Worm (Caenorhabditis elegans) whole organism, mixed stage, embryonic: ENCODE data around the gene B0244.9.

Experiments used
- blmp-1 ChIP-seq: fragments of 150-350 bp; optimal IDR thresholded peaks from 2 replicates; lab custom pipeline; 2014; ENCODE audit warnings: missing biosample characterization, missing genetic modification characterization
- ces-1 ChIP-seq: fragments of 150-350 bp; optimal IDR thresholded peaks from 2 replicates; lab custom pipeline; 2014; ENCODE audit warnings: missing biosample characterization, missing genetic modification reagents, missing genetic modification characterization
- hlh-1 ChIP-seq: fragments of 150-350 bp; optimal IDR thresholded peaks from 2 replicates; lab custom pipeline; 2014; ENCODE audit warnings: missing biosample characterization, missing genetic modification reagents, missing genetic modification characterization
- lin-13 ChIP-seq: fragments of 150-350 bp; optimal IDR thresholded peaks from 2 replicates; lab custom pipeline; 2014; ENCODE audit warnings: missing biosample characterization, missing genetic modification characterization
- nhr-237 ChIP-seq: fragments of 150-350 bp; optimal IDR thresholded peaks from 2 replicates; lab custom pipeline; 2014; ENCODE audit warnings: missing biosample characterization, missing genetic modification characterization
- nhr-28 ChIP-seq: fragments of 150-350 bp; optimal IDR thresholded peaks from 2 replicates; lab custom pipeline; 2014; ENCODE audit warnings: missing biosample characterization, missing genetic modification characterization
- nhr-76 ChIP-seq: sonication (generic microtip); optimal IDR thresholded peaks from 2 replicates; lab custom pipeline; 2017; ENCODE audit warnings: missing biosample characterization, missing genetic modification characterization
- snpc-4 ChIP-seq: fragments of 150-350 bp; optimal IDR thresholded peaks from 2 replicates; lab custom pipeline; 2014; ENCODE audit warnings: missing biosample characterization, missing genetic modification characterization
- unc-39 ChIP-seq: fragments of 150-350 bp; optimal IDR thresholded peaks from 2 replicates; lab custom pipeline; 2014; ENCODE audit warnings: missing biosample characterization, missing genetic modification characterization
- ztf-11 ChIP-seq: fragments of 150-350 bp; optimal IDR thresholded peaks from 2 replicates; lab custom pipeline; 2014; ENCODE audit warnings: missing biosample characterization, missing genetic modification characterization

ce11 chrIII:5734328-5734727 is 3.5 kb upstream of the B0244.9 start:
- no peak for TF ChIP-seq ces-1 (GFP tag; lab: Kevin White, UChicago)
- TF ChIP-seq hlh-1 (tag; lab: Kevin White, UChicago): no peak
- TF ChIP-seq snpc-4 (tag; lab: Kevin White, UChicago): no peak
- TF ChIP-seq ztf-11 (tag; lab: Kevin White, UChicago): no peak
- TF ChIP-seq nhr-76 (tag; lab: Kevin White, UChicago): no peak
- no peak for TF ChIP-seq unc-39 (tag; lab: Kevin White, UChicago)
- no peak for TF ChIP-seq nhr-28 (tag; lab: Kevin White, UChicago)
- TF ChIP-seq blmp-1 (tag; lab: Kevin White, UChicago): no peak
- no peak for TF ChIP-seq nhr-237 (tag; lab: Kevin White, UChicago)
- TF ChIP-seq lin-13: no peak
